Worm (Caenorhabditis elegans) whole organism, early embryonic: ENCODE results near the gene C09B8.4.

Source experiments
- B0310.2 ChIP-seq: sonication (generic microtip); optimal IDR thresholded peaks from 2 replicates; lab custom pipeline; 2016; ENCODE audit warnings: mild to moderate bottlenecking, missing genetic modification characterization, missing compliant biosample characterization
- ama-1 ChIP-seq: fragments of 150-350 bp; optimal IDR thresholded peaks from 2 replicates; lab custom pipeline; 2014
- flt-1 ChIP-seq: fragments of 200-800 bp; sonication (Bioruptor generic); IDR thresholded peaks from 2 replicates; pipeline ENCODE4 v1.3.6; 2022; ENCODE audit warnings: missing genetic modification characterization, missing compliant biosample characterization
- hmbx-1 ChIP-seq: sonication (generic microtip); optimal IDR thresholded peaks from 2 replicates; lab custom pipeline; 2016; ENCODE audit warnings: mild to moderate bottlenecking, missing genetic modification characterization, missing compliant biosample characterization
- hnd-1 ChIP-seq: sonication (generic microtip); optimal IDR thresholded peaks from 2 replicates; lab custom pipeline; 2016; ENCODE audit warnings: missing genetic modification characterization, missing compliant biosample characterization
- pes-1 ChIP-seq: fragments of 200-800 bp; sonication (Bioruptor generic); IDR thresholded peaks from 2 replicates; pipeline ENCODE4 v1.3.6; 2022; ENCODE audit warnings: missing genetic modification reagents, missing genetic modification characterization, missing compliant biosample characterization
- scrt-1 ChIP-seq: fragments of 200-800 bp; sonication (Bioruptor generic); IDR thresholded peaks from 2 replicates; pipeline ENCODE4 v1.3.6; 2022; ENCODE audit warnings: missing genetic modification characterization, missing compliant biosample characterization
- sea-1 ChIP-seq: fragments of 200-800 bp; sonication (Bioruptor generic); conservative IDR thresholded peaks from 2 replicates; pipeline ENCODE4 v1.3.6; 2022; ENCODE audit warnings: missing genetic modification characterization, missing compliant biosample characterization
- tbx-11 ChIP-seq: fragments of 200-800 bp; sonication (Bioruptor generic); IDR thresholded peaks from 2 replicates; pipeline ENCODE4 v1.3.6; 2022; ENCODE audit warnings: missing genetic modification characterization, missing compliant biosample characterization
- tbx-37 ChIP-seq: fragments of 200-800 bp; sonication (Bioruptor generic); conservative IDR thresholded peaks from 2 replicates; pipeline ENCODE4 v1.3.6; 2022; ENCODE audit warnings: missing genetic modification reagents, missing genetic modification characterization, missing compliant biosample characterization

DNA sequence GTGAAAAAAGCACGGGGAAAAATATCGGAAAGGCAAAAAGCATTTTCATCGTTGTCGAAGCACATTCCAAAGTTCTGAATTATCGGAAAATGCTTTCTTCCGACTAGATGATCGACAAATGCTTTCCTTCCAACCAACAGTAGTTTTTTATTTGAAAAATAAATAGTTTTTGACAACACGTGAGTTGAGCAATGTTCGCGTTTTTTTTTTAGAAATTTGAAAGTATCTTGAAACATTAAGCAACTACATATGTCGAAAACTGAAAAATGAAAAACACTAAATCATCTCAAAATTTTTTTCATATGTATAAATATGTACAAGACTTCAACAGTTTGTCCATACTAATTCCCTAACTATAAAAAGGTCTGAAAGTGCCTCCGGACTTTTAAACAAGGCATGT, 19.8 kb upstream of the C09B8.4 start, which contains the start of gene hsp-25:
- TF ChIP-seq sea-1 (GFP tag; lab: Robert Waterston, UW) = no peak
- no peak for TF ChIP-seq pes-1 (GFP tag; lab: Robert Waterston, UW)
- TF ChIP-seq hnd-1 = no peak
- no peak for TF ChIP-seq ama-1 (lab: Kevin White, UChicago)
- TF ChIP-seq flt-1 (GFP tag; lab: Robert Waterston, UW) = no peak
- TF ChIP-seq B0310.2 (tag; lab: Kevin White, UChicago) = no peak
- no peak for TF ChIP-seq tbx-11 (GFP tag; lab: Robert Waterston, UW)
- TF ChIP-seq tbx-37 (GFP tag; lab: Robert Waterston, UW) = no peak
- TF ChIP-seq scrt-1 (GFP tag; lab: Robert Waterston, UW) = no peak
- no peak for TF ChIP-seq hmbx-1 (tag; lab: Kevin White, UChicago)
